Fruit fly (Drosophila melanogaster) whole organism, wandering third instar larva: ENCODE results near the gene CG8349.

ENCODE experiments used
- CG9705 ChIP-seq: fragments of 200-800 bp; sonication (Bioruptor generic); optimal IDR thresholded peaks from 2 replicates; lab custom pipeline; 2018; ENCODE audit warnings: missing biosample characterization, mild to moderate bottlenecking, missing genetic modification characterization
- Mio ChIP-seq: sonication (Bioruptor generic); optimal IDR thresholded peaks from 2 replicates; lab custom pipeline; 2016; ENCODE audit warnings: missing biosample characterization, missing genetic modification characterization
- brk ChIP-seq: fragments of 200-800 bp; sonication (Bioruptor generic); optimal IDR thresholded peaks from 2 replicates; lab custom pipeline; 2016; ENCODE audit warnings: missing biosample characterization, mild to moderate bottlenecking, missing genetic modification characterization
- dsf ChIP-seq: sonication (Bioruptor generic); optimal IDR thresholded peaks from 2 replicates; lab custom pipeline; 2016; ENCODE audit warnings: missing biosample characterization, missing genetic modification characterization, borderline replicate concordance
- fru ChIP-seq: fragments of 200-800 bp; sonication (Bioruptor generic); optimal IDR thresholded peaks from 3 replicates; lab custom pipeline; 2016; ENCODE audit warnings: missing biosample characterization, mild to moderate bottlenecking, missing genetic modification characterization

dm6 chr2L:8204996-8205567, 10.6 kb upstream of the CG8349 start, which contains the start of gene SLC5A11:
- TF ChIP-seq CG9705 (GFP tag; lab: Kevin White, UChicago), result peak; percentile 80
- TF ChIP-seq fru (GFP tag; lab: Kevin White, UChicago), result peak; percentile 98
- peak; percentile 47 for TF ChIP-seq Mio
- TF ChIP-seq brk, result peak; percentile 99
- peak; percentile 63 for TF ChIP-seq dsf (GFP tag; lab: Kevin White, UChicago)
